Worm (Caenorhabditis elegans) whole organism, mixed stage, embryonic: ENCODE measurements around the gene C14C11.4.

Experiments
- ces-1 ChIP-seq: fragments of 150-350 bp; optimal IDR thresholded peaks from 2 replicates; lab custom pipeline; 2014; ENCODE audit warnings: missing biosample characterization, missing genetic modification reagents, missing genetic modification characterization
- hlh-1 ChIP-seq: fragments of 150-350 bp; optimal IDR thresholded peaks from 2 replicates; lab custom pipeline; 2014; ENCODE audit warnings: missing biosample characterization, missing genetic modification reagents, missing genetic modification characterization
- mab-5 ChIP-seq: fragments of 150-350 bp; optimal IDR thresholded peaks from 2 replicates; lab custom pipeline; 2014; ENCODE audit warnings: missing biosample characterization, missing genetic modification characterization
- mls-2 ChIP-seq: sonication (generic microtip); optimal IDR thresholded peaks from 2 replicates; lab custom pipeline; 2016; ENCODE audit warnings: mild to moderate bottlenecking, missing genetic modification characterization, moderate library complexity, missing compliant biosample characterization
- nhr-28 ChIP-seq: fragments of 150-350 bp; optimal IDR thresholded peaks from 2 replicates; lab custom pipeline; 2014; ENCODE audit warnings: missing biosample characterization, missing genetic modification characterization
- sem-2 ChIP-seq: fragments of 200-800 bp; sonication (Bioruptor generic); optimal IDR thresholded peaks from 2 replicates; lab custom pipeline; 2018; ENCODE audit warnings: mild to moderate bottlenecking, missing genetic modification characterization, missing compliant biosample characterization
- snpc-4 ChIP-seq: fragments of 150-350 bp; optimal IDR thresholded peaks from 2 replicates; lab custom pipeline; 2014; ENCODE audit warnings: missing biosample characterization, missing genetic modification characterization
- unc-120 ChIP-seq: sonication (generic microtip); optimal IDR thresholded peaks from 2 replicates; lab custom pipeline; 2017; ENCODE audit warnings: missing genetic modification characterization, missing compliant biosample characterization; ENCODE audit not compliant: poor library complexity, severe bottlenecking
- unc-62 ChIP-seq: fragments of 150-350 bp; optimal IDR thresholded peaks from 2 replicates; lab custom pipeline; 2014; ENCODE audit warnings: missing biosample characterization, missing genetic modification reagents, missing genetic modification characterization

DNA sequence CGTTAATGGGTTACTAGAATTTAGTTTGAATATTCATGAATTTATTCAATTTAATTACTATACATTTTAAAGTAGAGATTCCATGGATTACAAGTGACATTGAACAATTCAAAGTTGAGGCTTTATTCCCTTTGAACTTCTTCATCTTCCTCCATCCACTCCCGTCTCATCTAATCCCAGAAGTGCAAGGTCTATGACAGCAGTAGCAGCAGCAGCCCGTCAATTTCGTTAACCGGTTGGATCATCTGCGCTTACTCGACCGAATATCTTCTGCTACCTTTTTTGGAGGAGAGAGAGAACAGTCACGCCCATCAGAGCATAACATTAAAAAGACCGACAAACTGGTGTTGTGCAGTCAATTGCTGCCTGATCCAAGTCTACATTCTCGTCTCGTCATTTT is 30.1 kb upstream of the C14C11.4 start, which contains the start of gene M03E7.2:
- no peak for TF ChIP-seq sem-2 (GFP tag; lab: Kevin White, UChicago)
- no peak for TF ChIP-seq unc-62
- no peak for TF ChIP-seq mls-2 (tag; lab: Kevin White, UChicago)
- TF ChIP-seq mab-5 (tag; lab: Kevin White, UChicago): no peak
- no peak for TF ChIP-seq ces-1 (GFP tag; lab: Kevin White, UChicago)
- TF ChIP-seq hlh-1 (tag; lab: Kevin White, UChicago): no peak
- TF ChIP-seq nhr-28 (tag; lab: Kevin White, UChicago): no peak
- TF ChIP-seq snpc-4 (tag; lab: Kevin White, UChicago): no peak
- no peak for TF ChIP-seq unc-120
